Fruit fly (Drosophila melanogaster) whole organism, embryonic: ENCODE measurements around the gene CG14669.

Experiments
- Atf-2 ChIP-seq: fragments of 200-800 bp; sonication (Bioruptor generic); optimal IDR thresholded peaks from 2 replicates; lab custom pipeline; 2016; ENCODE audit warnings: missing biosample characterization, missing genetic modification characterization
- Bteb2 ChIP-seq: fragments of 200-800 bp; sonication (Bioruptor generic); optimal IDR thresholded peaks from 2 replicates; lab custom pipeline; 2016; ENCODE audit warnings: missing biosample characterization, missing genetic modification characterization
- CG10431 ChIP-seq: fragments of 200-800 bp; sonication (Bioruptor generic); optimal IDR thresholded peaks from 3 replicates; lab custom pipeline; 2018; ENCODE audit warnings: missing biosample characterization, mild to moderate bottlenecking, missing genetic modification characterization
- CG10543 ChIP-seq: fragments of 200-800 bp; sonication (Bioruptor generic); optimal IDR thresholded peaks from 3 replicates; lab custom pipeline; 2017; ENCODE audit warnings: missing biosample characterization, mild to moderate bottlenecking, missing genetic modification characterization, moderate library complexity
- CG11398 ChIP-seq: fragments of 200-800 bp; sonication (Bioruptor generic); optimal IDR thresholded peaks from 2 replicates; lab custom pipeline; 2016; ENCODE audit warnings: missing biosample characterization, missing genetic modification characterization
- CG12155 ChIP-seq: fragments of 200-800 bp; sonication (Bioruptor generic); optimal IDR thresholded peaks from 3 replicates; lab custom pipeline; 2016; ENCODE audit warnings: missing biosample characterization, missing genetic modification characterization
- CG12391 ChIP-seq: fragments of 200-800 bp; sonication (Bioruptor generic); optimal IDR thresholded peaks from 3 replicates; lab custom pipeline; 2018; ENCODE audit warnings: missing biosample characterization, mild to moderate bottlenecking, missing genetic modification characterization, moderate library complexity
- CG12744 ChIP-seq: fragments of 200-800 bp; sonication (Bioruptor generic); optimal IDR thresholded peaks from 2 replicates; lab custom pipeline; 2016; ENCODE audit warnings: missing biosample characterization, missing genetic modification characterization
- CG13624 ChIP-seq: fragments of 200-800 bp; sonication (Bioruptor generic); optimal IDR thresholded peaks from 2 replicates; lab custom pipeline; 2016; ENCODE audit warnings: missing biosample characterization, missing genetic modification characterization
- CG2120 ChIP-seq: fragments of 200-800 bp; sonication (Bioruptor generic); optimal IDR thresholded peaks from 3 replicates; lab custom pipeline; 2016; ENCODE audit warnings: missing biosample characterization, missing genetic modification characterization
- CG2712 ChIP-seq: fragments of 200-800 bp; optimal IDR thresholded peaks from 3 replicates; lab custom pipeline; 2019; ENCODE audit warnings: missing biosample characterization, mild to moderate bottlenecking, missing genetic modification characterization, moderate library complexity
- CG2889 ChIP-seq: fragments of 200-800 bp; sonication (Bioruptor generic); IDR thresholded peaks from 3 replicates; pipeline ENCODE4 v1.3.6; 2022; ENCODE audit warnings: missing biosample characterization, missing genetic modification characterization
- CG30403 ChIP-seq: fragments of 200-800 bp; sonication (Bioruptor generic); optimal IDR thresholded peaks from 3 replicates; lab custom pipeline; 2016; ENCODE audit warnings: missing biosample characterization, missing genetic modification characterization
- CG3065 ChIP-seq: fragments of 200-800 bp; sonication (Bioruptor generic); optimal IDR thresholded peaks from 2 replicates; lab custom pipeline; 2016; ENCODE audit warnings: missing biosample characterization, missing genetic modification characterization
- CG4617 ChIP-seq: fragments of 200-800 bp; sonication (Bioruptor generic); optimal IDR thresholded peaks from 3 replicates; lab custom pipeline; 2016; ENCODE audit warnings: missing biosample characterization, missing genetic modification characterization, borderline replicate concordance
- CG4730 ChIP-seq: fragments of 200-800 bp; sonication (Bioruptor generic); IDR thresholded peaks from 2 replicates; pipeline ENCODE4 v1.3.6; 2022; ENCODE audit warnings: missing biosample characterization, missing genetic modification characterization
- CG6272 ChIP-seq: fragments of 200-800 bp; sonication (Bioruptor generic); IDR thresholded peaks from 2 replicates; pipeline ENCODE4 v1.3.6; 2022; ENCODE audit warnings: missing biosample characterization, missing genetic modification characterization
- CG6683 ChIP-seq: fragments of 200-800 bp; sonication (Bioruptor generic); optimal IDR thresholded peaks from 2 replicates; lab custom pipeline; 2017; ENCODE audit warnings: missing biosample characterization, mild to moderate bottlenecking, missing genetic modification characterization, missing genetic modification reagents
- CG8924 ChIP-seq: fragments of 200-800 bp; optimal IDR thresholded peaks from 3 replicates; lab custom pipeline; 2019; ENCODE audit warnings: missing biosample characterization, mild to moderate bottlenecking, missing genetic modification characterization, moderate library complexity
- Chrac-16 ChIP-seq: fragments of 200-800 bp; sonication (Bioruptor generic); optimal IDR thresholded peaks from 3 replicates; lab custom pipeline; 2016; ENCODE audit warnings: missing biosample characterization, missing genetic modification characterization
- Dll ChIP-seq: fragments of 200-800 bp; sonication (Bioruptor generic); IDR thresholded peaks from 4 replicates; pipeline ENCODE4 v1.3.6; 2022; ENCODE audit warnings: missing biosample characterization, missing genetic modification characterization; ENCODE audit not compliant: partially characterized antibody
- E2f1 ChIP-seq: fragments of 200-800 bp; sonication (Bioruptor generic); IDR thresholded peaks from 2 replicates; pipeline ENCODE4 v1.3.6; 2022; ENCODE audit warnings: missing biosample characterization, missing genetic modification characterization
- E2f2 ChIP-seq: fragments of 200-800 bp; sonication (Bioruptor generic); IDR thresholded peaks from 2 replicates; pipeline ENCODE4 v1.3.6; 2022; ENCODE audit warnings: missing biosample characterization, missing genetic modification characterization
- HLH4C ChIP-seq: fragments of 200-800 bp; sonication (Bioruptor generic); IDR thresholded peaks from 3 replicates; pipeline ENCODE4 v1.3.6; 2022; ENCODE audit warnings: missing biosample characterization, missing genetic modification characterization; ENCODE audit not compliant: partially characterized antibody
- HLH54F ChIP-seq: fragments of 200-800 bp; sonication (Bioruptor generic); optimal IDR thresholded peaks from 3 replicates; lab custom pipeline; 2016; ENCODE audit warnings: missing biosample characterization, missing genetic modification characterization
- MESR4 ChIP-seq: fragments of 200-800 bp; sonication (Bioruptor generic); optimal IDR thresholded peaks from 2 replicates; lab custom pipeline; 2018; ENCODE audit warnings: missing biosample characterization, mild to moderate bottlenecking, missing genetic modification characterization, moderate library complexity
- Max ChIP-seq: fragments of 200-800 bp; sonication (Bioruptor generic); optimal IDR thresholded peaks from 2 replicates; lab custom pipeline; 2016; ENCODE audit warnings: missing biosample characterization, mild to moderate bottlenecking, missing genetic modification characterization
- NFAT ChIP-seq: fragments of 200-800 bp; sonication (Bioruptor generic); IDR thresholded peaks from 2 replicates; pipeline ENCODE4 v1.3.6; 2022; ENCODE audit warnings: missing biosample characterization, missing genetic modification characterization
- Nf-YA ChIP-seq: fragments of 200-800 bp; sonication (Bioruptor generic); IDR thresholded peaks from 2 replicates; pipeline ENCODE4 v1.3.6; 2022; ENCODE audit warnings: missing biosample characterization, missing genetic modification characterization
- Oaz ChIP-seq: fragments of 200-800 bp; sonication (Bioruptor generic); IDR thresholded peaks from 2 replicates; pipeline ENCODE4 v1.3.6; 2022; ENCODE audit warnings: missing biosample characterization, missing genetic modification characterization
- PHDP ChIP-seq: fragments of 200-800 bp; sonication (Bioruptor generic); optimal IDR thresholded peaks from 3 replicates; lab custom pipeline; 2018; ENCODE audit warnings: missing biosample characterization, mild to moderate bottlenecking, missing genetic modification characterization, moderate library complexity
- Rx ChIP-seq: fragments of 200-800 bp; sonication (Bioruptor generic); IDR thresholded peaks from 2 replicates; pipeline ENCODE4 v1.3.6; 2022; ENCODE audit warnings: missing biosample characterization, missing genetic modification characterization
- Xbp1 ChIP-seq: fragments of 200-800 bp; sonication (Bioruptor generic); optimal IDR thresholded peaks from 3 replicates; lab custom pipeline; 2016; ENCODE audit warnings: missing biosample characterization, mild to moderate bottlenecking, missing genetic modification characterization
- ab ChIP-seq: fragments of 200-800 bp; sonication (Bioruptor generic); optimal IDR thresholded peaks from 2 replicates; lab custom pipeline; 2016; ENCODE audit warnings: missing biosample characterization, missing genetic modification characterization
- ara ChIP-seq: fragments of 200-800 bp; sonication (Bioruptor generic); IDR thresholded peaks from 2 replicates; pipeline ENCODE4 v1.3.6; 2022; ENCODE audit warnings: missing biosample characterization, missing genetic modification characterization
- br ChIP-seq: fragments of >200 bp; optimal IDR thresholded peaks from 2 replicates; lab custom pipeline; 2017
- cas ChIP-seq: fragments of 200-800 bp; sonication (Bioruptor generic); IDR thresholded peaks from 2 replicates; pipeline ENCODE4 v1.3.6; 2022; ENCODE audit warnings: missing biosample characterization, missing genetic modification characterization
- cwo ChIP-seq: fragments of 200-800 bp; sonication (Bioruptor generic); optimal IDR thresholded peaks from 3 replicates; lab custom pipeline; 2017; ENCODE audit warnings: missing biosample characterization, missing genetic modification characterization, mild to moderate bottlenecking, moderate library complexity, missing genetic modification reagents
- esg ChIP-seq: fragments of 200-800 bp; sonication (Bioruptor generic); conservative IDR thresholded peaks from 2 replicates; pipeline ENCODE4 v1.3.6; 2022; ENCODE audit warnings: missing biosample characterization, missing genetic modification characterization
- grau ChIP-seq: fragments of 200-800 bp; optimal IDR thresholded peaks from 3 replicates; lab custom pipeline; 2019; ENCODE audit warnings: missing biosample characterization, mild to moderate bottlenecking, missing genetic modification characterization, moderate library complexity
- lov ChIP-seq, 2 experiments: fragments of 200-800 bp in 1 of 2; fragments of >200 bp in 1 of 2; sonication (Bioruptor generic) in 1 of 2; IDR thresholded peaks in 1 of 2; optimal IDR thresholded peaks in 1 of 2; 2 replicates in 1 of 2; 3 replicates in 1 of 2; pipeline versions ENCODE4 v1.3.6 to Lab custom; 2017 to 2022; ENCODE audit warnings: missing biosample characterization in 1 of 2, missing genetic modification characterization in 1 of 2
- luna ChIP-seq: fragments of 200-800 bp; sonication (Bioruptor generic); optimal IDR thresholded peaks from 2 replicates; lab custom pipeline; 2016; ENCODE audit warnings: missing biosample characterization, missing genetic modification characterization
- nerfin-1 ChIP-seq: fragments of 200-800 bp; sonication (Bioruptor generic); optimal IDR thresholded peaks from 3 replicates; lab custom pipeline; 2019; ENCODE audit warnings: missing biosample characterization, mild to moderate bottlenecking, missing genetic modification characterization, moderate library complexity
- sc ChIP-seq, 3 experiments: fragments of >200 bp in 2 of 3; fragments of 200-800 bp in 1 of 3; sonication (Bioruptor generic) in 1 of 3; optimal IDR thresholded peaks; 2 replicates in 2 of 3; 3 replicates in 1 of 3; lab custom pipeline; 2017; ENCODE audit warnings: mild to moderate bottlenecking in 1 of 3, missing biosample characterization in 1 of 3, missing genetic modification characterization in 1 of 3, missing genetic modification reagents in 1 of 3
- slp2 ChIP-seq: fragments of 200-800 bp; sonication (Bioruptor generic); optimal IDR thresholded peaks from 2 replicates; lab custom pipeline; 2016; ENCODE audit warnings: missing biosample characterization, missing genetic modification characterization
- toy ChIP-seq: fragments of 200-800 bp; sonication (Bioruptor generic); IDR thresholded peaks from 2 replicates; pipeline ENCODE4 v1.3.6; 2022; ENCODE audit warnings: missing biosample characterization, missing genetic modification characterization
- unpg ChIP-seq: fragments of 200-800 bp; sonication (Bioruptor generic); optimal IDR thresholded peaks from 3 replicates; lab custom pipeline; 2018; ENCODE audit warnings: missing biosample characterization, mild to moderate bottlenecking, missing genetic modification characterization, moderate library complexity
- vfl ChIP-seq: fragments of 200-800 bp; sonication (Bioruptor generic); optimal IDR thresholded peaks from 2 replicates; lab custom pipeline; 2016; ENCODE audit warnings: missing biosample characterization, missing genetic modification characterization
- vvl ChIP-seq: fragments of 200-800 bp; sonication (Bioruptor generic); IDR thresholded peaks from 2 replicates; pipeline ENCODE4 v1.3.6; 2022; ENCODE audit warnings: missing biosample characterization, missing genetic modification characterization
- zfh1 ChIP-seq: fragments of 200-800 bp; sonication (Bioruptor generic); IDR thresholded peaks from 3 replicates; pipeline ENCODE4 v1.3.6; 2022; ENCODE audit warnings: missing biosample characterization, missing genetic modification characterization

The CG14669 gene

dm6 chr3R:5485295-5485718, 71.0 kb downstream of the CG14669 start, which contains the start of gene CG31550 (continued):
- TF ChIP-seq CG4617 (peak; percentile 75), Bteb2 (GFP tag; lab: Kevin White, UChicago) (peak; percentile 25), Chrac-16 (peak; percentile 76), zfh1 (GFP tag; lab: Robert Waterston, UW) (peak; percentile 79), cas (peak; percentile 57; the same call in 1 of the 2 replicates), E2f2 (GFP tag; lab: Robert Waterston, UW) (peak; percentile 40; the same call in 1 of the 2 replicates), Nf-YA (0 out of 2 replicates have a peak, but pooled peaks have one; percentile 8), esg (peak; percentile 75), br (lab: Kevin White, UChicago) (no peak), CG2120 (GFP tag; lab: Kevin White, UChicago) (peak; percentile 78), Atf-2 (peak; percentile 9), PHDP (tag; lab: Kevin White, UChicago) (peak; percentile 63), CG12391 (tag; lab: Kevin White, UChicago) (peak; percentile 82), HLH4C (0 out of 3 replicates have a peak, but pooled peaks have one; percentile 34), HLH54F (peak; percentile 58), MESR4 (GFP tag; lab: Kevin White, UChicago) (peak; percentile 94), lov (optimal IDR thresholded peaks at IDR 0.05; lab: Kevin White, UChicago) (no peak), lov (GFP tag; IDR thresholded peaks at IDR 0.05; lab: Robert Waterston, UW) (0 out of 3 replicates have a peak, but pooled peaks have one; percentile 20), CG12155 (GFP tag; lab: Kevin White, UChicago) (peak; percentile 64), Xbp1 (GFP tag; lab: Kevin White, UChicago) (peak; percentile 82), CG2889 (peak; percentile 62; the same call in 1 of the 3 replicates), Max (peak; percentile 45), CG6272 (peak; percentile 59), CG10431 (GFP tag; lab: Kevin White, UChicago) (no peak), nerfin-1 (tag; lab: Kevin White, UChicago) (peak; percentile 60), CG30403 (GFP tag; lab: Kevin White, UChicago) (peak; percentile 78), Dll (0 out of 4 replicates have a peak, but pooled peaks have one; percentile 44), CG3065 (GFP tag; lab: Kevin White, UChicago) (no peak), toy (GFP tag; lab: Robert Waterston, UW) (peak; percentile 44; the same call in 1 of the 2 replicates), CG11398 (no peak), ara (peak; percentile 55; the same call in 1 of the 2 replicates), ab (GFP tag; lab: Kevin White, UChicago) (no peak), sc (optimal IDR thresholded peaks at IDR 0.05; lab: Kevin White, UChicago) (no peak), sc (GFP tag; optimal IDR thresholded peaks at IDR 0.05; lab: Kevin White, UChicago) (no peak), CG2712 (tag; lab: Kevin White, UChicago) (no peak), unpg (GFP tag; lab: Kevin White, UChicago) (peak; percentile 56), CG6683 (GFP tag; lab: Kevin White, UChicago) (no peak), cwo (peak; percentile 23), CG12744 (GFP tag; lab: Kevin White, UChicago) (peak; percentile 11), vvl (GFP tag; lab: Robert Waterston, UW) (peak; percentile 84), NFAT (GFP tag; lab: Robert Waterston, UW) (peak; percentile 82), Oaz (GFP tag; lab: Robert Waterston, UW) (peak; percentile 35; the same call in 1 of the 2 replicates), CG8924 (tag; lab: Kevin White, UChicago) (peak; percentile 74), luna (GFP tag; lab: Kevin White, UChicago) (no peak), slp2 (GFP tag; lab: Kevin White, UChicago) (peak; percentile 20), E2f1 (peak; percentile 62; the same call in 1 of the 2 replicates), CG13624 (peak; percentile 59), Rx (GFP tag; lab: Robert Waterston, UW) (peak; percentile 16; the same call in 1 of the 2 replicates), CG10543 (peak; percentile 36), vfl (GFP tag; lab: Kevin White, UChicago) (peak; percentile 11), grau (tag; lab: Kevin White, UChicago) (peak; percentile 78), CG4730 (GFP tag; lab: Robert Waterston, UW) (peak; percentile 67)
